Worm (Caenorhabditis elegans) whole organism, L3 larva: Measurements from ENCODE around the gene act-2.

Experiments
- R02D3.7 ChIP-seq: fragments of 150-350 bp; optimal IDR thresholded peaks from 2 replicates; lab custom pipeline; 2014; ENCODE audit warnings: missing biosample characterization, missing genetic modification characterization
- aly-2 ChIP-seq: fragments of 150-350 bp; optimal IDR thresholded peaks from 2 replicates; lab custom pipeline; 2014; ENCODE audit warnings: missing biosample characterization, missing genetic modification characterization
- ceh-16 ChIP-seq: sonication (generic microtip); optimal IDR thresholded peaks from 2 replicates; lab custom pipeline; 2017; ENCODE audit warnings: missing biosample characterization, missing genetic modification characterization
- ceh-28 ChIP-seq: fragments of 150-350 bp; optimal IDR thresholded peaks from 2 replicates; lab custom pipeline; 2014; ENCODE audit warnings: missing biosample characterization, missing genetic modification reagents, missing genetic modification characterization
- ceh-82 ChIP-seq: fragments of 150-350 bp; optimal IDR thresholded peaks from 2 replicates; lab custom pipeline; 2014; ENCODE audit warnings: missing biosample characterization, missing genetic modification characterization
- ceh-9 ChIP-seq: sonication (generic microtip); optimal IDR thresholded peaks from 2 replicates; lab custom pipeline; 2018; ENCODE audit warnings: missing biosample characterization, missing genetic modification characterization
- daf-12 ChIP-seq: fragments of 150-350 bp; optimal IDR thresholded peaks from 2 replicates; lab custom pipeline; 2014; ENCODE audit warnings: missing biosample characterization, missing genetic modification reagents, missing genetic modification characterization
- egl-27 ChIP-seq: sonication (generic microtip); optimal IDR thresholded peaks from 4 replicates; lab custom pipeline; 2017; ENCODE audit warnings: missing biosample characterization, missing genetic modification reagents, missing genetic modification characterization
- egl-5 ChIP-seq: fragments of 150-350 bp; optimal IDR thresholded peaks from 2 replicates; lab custom pipeline; 2017; ENCODE audit warnings: missing biosample characterization, missing genetic modification reagents, missing genetic modification characterization, inconsistent platforms
- elt-2 ChIP-seq: sonication (generic microtip); optimal IDR thresholded peaks from 2 replicates; lab custom pipeline; 2016; ENCODE audit warnings: missing genetic modification reagents, mild to moderate bottlenecking, missing genetic modification characterization, missing compliant biosample characterization
- elt-3 ChIP-seq, 3 experiments: fragments of 150-350 bp in 1 of 3; sonication (generic microtip) in 2 of 3; optimal IDR thresholded peaks; 2 replicates in 2 of 3; 4 replicates in 1 of 3; lab custom pipeline; 2014 to 2017; ENCODE audit warnings: missing biosample characterization in 3 of 3, missing genetic modification characterization in 3 of 3
- eor-1 ChIP-seq, 2 experiments: fragments of 150-350 bp; optimal IDR thresholded peaks; 2 replicates each; lab custom pipeline; 2014 to 2018; ENCODE audit warnings: missing biosample characterization in 2 of 2, missing genetic modification characterization in 2 of 2
- fkh-2 ChIP-seq: fragments of 150-350 bp; optimal IDR thresholded peaks from 2 replicates; lab custom pipeline; 2014; ENCODE audit warnings: missing biosample characterization, missing genetic modification reagents, missing genetic modification characterization
- fos-1 ChIP-seq: fragments of 150-350 bp; optimal IDR thresholded peaks from 2 replicates; lab custom pipeline; 2014; ENCODE audit warnings: missing biosample characterization, missing genetic modification characterization
- hmg-11 ChIP-seq: sonication (generic microtip); optimal IDR thresholded peaks from 2 replicates; lab custom pipeline; 2016; ENCODE audit warnings: missing genetic modification characterization, missing compliant biosample characterization
- jun-1 ChIP-seq: fragments of 150-350 bp; optimal IDR thresholded peaks from 2 replicates; lab custom pipeline; 2014; ENCODE audit warnings: missing biosample characterization, missing genetic modification reagents, missing genetic modification characterization
- lin-15B ChIP-seq: fragments of 150-350 bp; optimal IDR thresholded peaks from 2 replicates; lab custom pipeline; 2014; ENCODE audit warnings: missing biosample characterization, missing genetic modification characterization
- lin-39 ChIP-seq: fragments of 150-350 bp; optimal IDR thresholded peaks from 2 replicates; lab custom pipeline; 2018; ENCODE audit warnings: missing biosample characterization, missing genetic modification reagents, missing genetic modification characterization
- lsy-12 ChIP-seq: sonication (generic microtip); optimal IDR thresholded peaks from 2 replicates; lab custom pipeline; 2016; ENCODE audit warnings: mild to moderate bottlenecking, missing genetic modification characterization, missing compliant biosample characterization
- mdl-1 ChIP-seq: fragments of 150-350 bp; optimal IDR thresholded peaks from 2 replicates; lab custom pipeline; 2014; ENCODE audit warnings: missing biosample characterization, missing genetic modification characterization
- nfya-1 ChIP-seq: sonication (generic microtip); optimal IDR thresholded peaks from 2 replicates; lab custom pipeline; 2017; ENCODE audit warnings: missing genetic modification characterization, mild to moderate bottlenecking, missing compliant biosample characterization, antibody characterized with exemption, moderate library complexity; ENCODE audit not compliant: insufficient read depth
- nhr-11 ChIP-seq: fragments of 150-350 bp; optimal IDR thresholded peaks from 2 replicates; lab custom pipeline; 2014; ENCODE audit warnings: missing biosample characterization, missing genetic modification characterization
- nhr-12 ChIP-seq: fragments of 150-350 bp; optimal IDR thresholded peaks from 2 replicates; lab custom pipeline; 2014; ENCODE audit warnings: missing biosample characterization, missing genetic modification characterization
- nhr-23 ChIP-seq: fragments of 150-350 bp; optimal IDR thresholded peaks from 2 replicates; lab custom pipeline; 2014; ENCODE audit warnings: missing biosample characterization, missing genetic modification reagents, missing genetic modification characterization
- nhr-25 ChIP-seq: sonication (generic microtip); optimal IDR thresholded peaks from 2 replicates; lab custom pipeline; 2017; ENCODE audit warnings: missing biosample characterization, missing genetic modification characterization
- nhr-28 ChIP-seq: fragments of 150-350 bp; optimal IDR thresholded peaks from 2 replicates; lab custom pipeline; 2014; ENCODE audit warnings: missing biosample characterization, missing genetic modification characterization
- nhr-43 ChIP-seq: sonication (generic microtip); optimal IDR thresholded peaks from 2 replicates; lab custom pipeline; 2016; ENCODE audit warnings: mild to moderate bottlenecking, missing genetic modification characterization, missing compliant biosample characterization; ENCODE audit not compliant: poor library complexity, severe bottlenecking
- nhr-67 ChIP-seq: fragments of 150-350 bp; optimal IDR thresholded peaks from 2 replicates; lab custom pipeline; 2014; ENCODE audit warnings: missing biosample characterization, missing genetic modification characterization
- nhr-76 ChIP-seq: fragments of 150-350 bp; sonication (generic microtip); optimal IDR thresholded peaks from 5 replicates; lab custom pipeline; 2014; ENCODE audit warnings: missing biosample characterization, missing genetic modification characterization
- nhr-77 ChIP-seq: fragments of 150-350 bp; optimal IDR thresholded peaks from 2 replicates; lab custom pipeline; 2014; ENCODE audit warnings: missing biosample characterization, missing genetic modification characterization
- pha-4 ChIP-seq: fragments of 150-350 bp; optimal IDR thresholded peaks from 2 replicates; lab custom pipeline; 2014; ENCODE audit warnings: missing biosample characterization, missing genetic modification reagents, missing genetic modification characterization
- pqm-1 ChIP-seq: fragments of 150-350 bp; optimal IDR thresholded peaks from 2 replicates; lab custom pipeline; 2017; ENCODE audit warnings: missing biosample characterization, missing genetic modification characterization, inconsistent platforms
- sea-2 ChIP-seq: fragments of 150-350 bp; sonication (generic microtip); optimal IDR thresholded peaks from 4 replicates; lab custom pipeline; 2014; ENCODE audit warnings: missing biosample characterization, missing genetic modification reagents, missing genetic modification characterization
- skn-1 ChIP-seq: fragments of 150-350 bp; optimal IDR thresholded peaks from 2 replicates; lab custom pipeline; 2014; ENCODE audit warnings: missing biosample characterization, missing genetic modification characterization
- tbx-2 ChIP-seq: sonication (generic microtip); optimal IDR thresholded peaks from 2 replicates; lab custom pipeline; 2016; ENCODE audit warnings: mild to moderate bottlenecking, missing genetic modification characterization, missing compliant biosample characterization
- unc-39 ChIP-seq: sonication (generic microtip); optimal IDR thresholded peaks from 4 replicates; lab custom pipeline; 2017; ENCODE audit warnings: missing biosample characterization, missing genetic modification characterization
- unc-62 ChIP-seq: fragments of 150-350 bp; sonication (generic microtip); optimal IDR thresholded peaks from 4 replicates; lab custom pipeline; 2014; ENCODE audit warnings: missing biosample characterization, missing genetic modification reagents, missing genetic modification characterization
- zag-1 ChIP-seq: fragments of 150-350 bp; optimal IDR thresholded peaks from 2 replicates; lab custom pipeline; 2014; ENCODE audit warnings: missing biosample characterization, missing genetic modification characterization
- ztf-11 ChIP-seq: fragments of 150-350 bp; optimal IDR thresholded peaks from 2 replicates; lab custom pipeline; 2014; ENCODE audit warnings: missing biosample characterization, missing genetic modification characterization
- ztf-4 ChIP-seq: fragments of 150-350 bp; optimal IDR thresholded peaks from 2 replicates; lab custom pipeline; 2014; ENCODE audit warnings: missing biosample characterization, missing genetic modification characterization

Gene act-2

ce11 chrV:11034748-11035147 lies 43.2 kb downstream of the act-2 start, which contains the start of gene pptr-2:
pptr-2 (minus strand) TSS chrV:11034931.
- TF ChIP-seq nhr-11 (tag; lab: Kevin White, UChicago), result no peak
- TF ChIP-seq skn-1, result no peak
- TF ChIP-seq nhr-28 (tag; lab: Kevin White, UChicago), result no peak
- peak; percentile 21 for TF ChIP-seq nfya-1
- no peak for TF ChIP-seq unc-62 (GFP tag; lab: Kevin White, UChicago)
- TF ChIP-seq unc-39 (tag; lab: Kevin White, UChicago), result no peak
- no peak for TF ChIP-seq lin-39 (tag; lab: Kevin White, UChicago)
- TF ChIP-seq fos-1 (tag; lab: Kevin White, UChicago), result no peak
- TF ChIP-seq aly-2 (tag; lab: Kevin White, UChicago), result no peak

DNA sequence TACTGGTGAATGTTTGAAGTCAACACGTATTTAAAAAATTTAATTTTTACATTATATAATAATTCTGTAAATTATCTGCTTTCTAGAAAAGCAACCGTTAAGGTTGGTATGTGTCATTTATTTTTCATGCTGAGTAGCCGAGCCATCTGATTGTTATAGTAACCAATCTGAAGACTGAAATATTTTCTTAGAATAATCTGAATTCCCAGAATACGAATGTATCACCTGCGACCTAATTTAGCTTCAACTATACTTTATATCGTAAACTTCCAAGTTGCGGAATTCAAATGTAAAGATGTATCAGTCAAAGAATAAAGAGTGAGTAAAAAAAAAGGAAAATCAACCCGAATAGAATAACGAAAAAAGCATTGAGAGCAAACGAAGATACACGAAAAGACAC lies 44.7 kb downstream of the act-2 start:
- TF ChIP-seq aly-2 (tag; lab: Kevin White, UChicago) (no peak), ceh-82 (tag; lab: Kevin White, UChicago) (no peak), elt-3 (tag; optimal IDR thresholded peaks at IDR 0.05; lab: Kevin White, UChicago) (no peak), sea-2 (no peak), zag-1 (tag; lab: Kevin White, UChicago) (no peak), nhr-67 (tag; lab: Kevin White, UChicago) (no peak), pqm-1 (tag; lab: Kevin White, UChicago) (no peak), fkh-2 (tag; lab: Kevin White, UChicago) (no peak), egl-27 (tag; lab: Kevin White, UChicago) (no peak), fos-1 (tag; lab: Kevin White, UChicago) (no peak), mdl-1 (no peak), lin-39 (tag; lab: Kevin White, UChicago) (no peak), egl-5 (tag; lab: Kevin White, UChicago) (no peak)

DNA sequence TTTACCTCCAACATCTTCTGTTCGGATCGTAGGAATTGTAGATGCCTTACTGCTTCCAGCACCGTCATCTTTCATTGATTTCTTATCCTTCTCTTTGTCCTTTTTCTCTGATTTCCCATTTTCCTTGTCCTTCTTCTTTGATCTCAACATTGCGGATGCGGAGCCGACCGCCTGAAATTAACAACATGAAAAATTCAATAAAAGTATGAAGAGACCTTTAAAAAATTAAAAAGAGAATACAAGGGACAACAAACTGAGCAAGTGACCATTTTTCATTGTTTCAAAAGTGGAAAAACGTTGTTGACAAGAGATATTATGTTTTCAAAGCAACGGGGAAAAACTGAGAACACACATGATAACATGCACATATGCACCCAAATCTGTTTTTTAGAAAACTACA lies 47.3 kb downstream of the act-2 start:
- TF ChIP-seq daf-12 (tag; lab: Kevin White, UChicago) (no peak), nhr-77 (tag; lab: Kevin White, UChicago) (no peak), ceh-82 (tag; lab: Kevin White, UChicago) (no peak), ceh-16 (tag; lab: Kevin White, UChicago) (no peak), elt-3 (tag; optimal IDR thresholded peaks at IDR 0.05; lab: Kevin White, UChicago) (no peak), zag-1 (tag; lab: Kevin White, UChicago) (no peak), unc-39 (tag; lab: Kevin White, UChicago) (no peak), R02D3.7 (tag; lab: Kevin White, UChicago) (no peak), egl-27 (tag; lab: Kevin White, UChicago) (no peak), ceh-28 (tag; lab: Kevin White, UChicago) (no peak), nhr-76 (tag; lab: Kevin White, UChicago) (no peak), ceh-9 (tag; lab: Kevin White, UChicago) (no peak), tbx-2 (no peak)

- TF ChIP-seq lsy-12 (tag; lab: Kevin White, UChicago) (peak; percentile 30), ztf-4 (no peak), daf-12 (tag; lab: Kevin White, UChicago) (no peak), ceh-9 (tag; lab: Kevin White, UChicago) (no peak), zag-1 (tag; lab: Kevin White, UChicago) (no peak), nhr-11 (tag; lab: Kevin White, UChicago) (no peak), lin-39 (tag; lab: Kevin White, UChicago) (peak; percentile 32), skn-1 (no peak), elt-2 (tag; lab: Kevin White, UChicago) (peak; percentile 18), eor-1 (tag; optimal IDR thresholded peaks at IDR 0.05; lab: Kevin White, UChicago) (no peak), sea-2 (no peak), nhr-76 (tag; lab: Kevin White, UChicago) (no peak), mdl-1 (no peak), ztf-11 (tag; lab: Kevin White, UChicago) (no peak), nhr-43 (peak; percentile 84), jun-1 (tag; lab: Kevin White, UChicago) (peak; percentile 12), pha-4 (tag; lab: Kevin White, UChicago) (peak; percentile 74), ceh-28 (tag; lab: Kevin White, UChicago) (peak; percentile 43), lin-15B (tag; lab: Kevin White, UChicago) (peak; percentile 59), nhr-12 (tag; lab: Kevin White, UChicago) (no peak), hmg-11 (tag; lab: Kevin White, UChicago) (peak; percentile 29), nhr-23 (peak; percentile 69), aly-2 (tag; lab: Kevin White, UChicago) (no peak), nhr-25 (tag; lab: Kevin White, UChicago) (peak; percentile 23), R02D3.7 (tag; lab: Kevin White, UChicago) (no peak), nfya-1 (peak; percentile 27)
Measured at ce11 chrV:11029309-11029708, 48.6 kb downstream of the act-2 start.
